Fruit fly (Drosophila melanogaster): ENCODE data around the gene CG43732.
A peak's percentile ranks its signal among the peaks of the same experiment; 100 is the strongest.

CG43732 gene

dm6 chr3R:18923802-18924635 lies 26.0 kb upstream of the CG43732 start:
- TF ChIP-seq Mnt (GFP tag; optimal IDR thresholded peaks at IDR 0.05): peak; percentile 53
- no peak for TF ChIP-seq CG33017 (tag; optimal IDR thresholded peaks at IDR 0.05)
- TF ChIP-seq kay (GFP tag; ENCODE audit: borderline replicate concordance): peak; percentile 97
- TF ChIP-seq CG7101 (tag; optimal IDR thresholded peaks at IDR 0.05): peak; percentile 1

dm6 chr3R:18924636-18924977 lies 25.4 kb upstream of the CG43732 start:
- TF ChIP-seq kay (GFP tag; ENCODE audit: borderline replicate concordance) (no peak), CG12768 (GFP tag; optimal IDR thresholded peaks at IDR 0.05) (no peak), CG11617 (GFP tag; optimal IDR thresholded peaks at IDR 0.05) (no peak), tj (GFP tag; optimal IDR thresholded peaks at IDR 0.05) (no peak), CG14711 (tag; optimal IDR thresholded peaks at IDR 0.05) (no peak), CG1620 (GFP tag; optimal IDR thresholded peaks at IDR 0.05) (no peak), CG33017 (tag; optimal IDR thresholded peaks at IDR 0.05) (no peak), cic (GFP tag; optimal IDR thresholded peaks at IDR 0.05) (no peak), Clk (GFP tag; optimal IDR thresholded peaks at IDR 0.05) (no peak), cnc (optimal IDR thresholded peaks at IDR 0.05) (no peak), Mnt (GFP tag; optimal IDR thresholded peaks at IDR 0.05) (no peak), Hr96 (GFP tag; optimal IDR thresholded peaks at IDR 0.05) (no peak), bab1 (GFP tag; optimal IDR thresholded peaks at IDR 0.05) (no peak), CG7101 (tag; optimal IDR thresholded peaks at IDR 0.05) (no peak), Crg-1 (GFP tag; optimal IDR thresholded peaks at IDR 0.05) (no peak), CG7045 (GFP tag; optimal IDR thresholded peaks at IDR 0.05) (no peak), pad (GFP tag; optimal IDR thresholded peaks at IDR 0.05) (no peak), CG5204 (GFP tag; optimal IDR thresholded peaks at IDR 0.05) (no peak)

- TF ChIP-seq CG7045 (GFP tag; optimal IDR thresholded peaks at IDR 0.05) (peak; percentile 18), CG1620 (GFP tag; optimal IDR thresholded peaks at IDR 0.05) (no peak), Mnt (GFP tag; optimal IDR thresholded peaks at IDR 0.05) (peak; percentile 37), bab1 (GFP tag; optimal IDR thresholded peaks at IDR 0.05) (no peak), cic (GFP tag; optimal IDR thresholded peaks at IDR 0.05) (peak; percentile 94), kay (GFP tag; ENCODE audit: borderline replicate concordance) (no peak), CG12768 (GFP tag; optimal IDR thresholded peaks at IDR 0.05) (no peak), CG5204 (GFP tag; optimal IDR thresholded peaks at IDR 0.05) (no peak), toe (GFP tag; optimal IDR thresholded peaks at IDR 0.05) (peak; percentile 10), CG11617 (GFP tag; optimal IDR thresholded peaks at IDR 0.05) (peak; percentile 25), ovo (GFP tag; optimal IDR thresholded peaks at IDR 0.05) (no peak), cnc (optimal IDR thresholded peaks at IDR 0.05) (no peak), Clk (GFP tag; optimal IDR thresholded peaks at IDR 0.05) (no peak), Crg-1 (GFP tag; optimal IDR thresholded peaks at IDR 0.05) (no peak), CG33017 (tag; optimal IDR thresholded peaks at IDR 0.05) (peak; percentile 16), tj (GFP tag; optimal IDR thresholded peaks at IDR 0.05) (no peak), Hr96 (GFP tag; optimal IDR thresholded peaks at IDR 0.05) (peak; percentile 21)
Observed at dm6 chr3R:18928346-18928917, 21.6 kb upstream of the CG43732 start, which contains the start of gene Mpc1. Gene Mpc1 (minus strand): TSS chr3R:18928659.

dm6 chr3R:18928918-18929705 lies 20.9 kb upstream of the CG43732 start, which contains the start of gene CG42613:
Gene CG42613 (plus strand): TSS chr3R:18929196.
- TF ChIP-seq pad (GFP tag; optimal IDR thresholded peaks at IDR 0.05) (no peak), CG7045 (GFP tag; optimal IDR thresholded peaks at IDR 0.05) (no peak), CG1620 (GFP tag; optimal IDR thresholded peaks at IDR 0.05) (no peak), kay (GFP tag; ENCODE audit: borderline replicate concordance) (peak; percentile 32), cic (GFP tag; optimal IDR thresholded peaks at IDR 0.05) (no peak)

dm6 chr3R:18931725-18932124 lies 18.3 kb upstream of the CG43732 start:
- TF ChIP-seq cnc (optimal IDR thresholded peaks at IDR 0.05) (no peak), Crg-1 (GFP tag; optimal IDR thresholded peaks at IDR 0.05) (no peak), Mnt (GFP tag; optimal IDR thresholded peaks at IDR 0.05) (no peak), kay (GFP tag; ENCODE audit: borderline replicate concordance) (peak; percentile 50), CG7101 (tag; optimal IDR thresholded peaks at IDR 0.05) (no peak), CG7045 (GFP tag; optimal IDR thresholded peaks at IDR 0.05) (no peak)

dm6 chr3R:18947307-18947706 lies 2.7 kb upstream of the CG43732 start:
- TF ChIP-seq CG14711 (tag; optimal IDR thresholded peaks at IDR 0.05) (no peak), ovo (GFP tag; optimal IDR thresholded peaks at IDR 0.05) (no peak), CG1620 (GFP tag; optimal IDR thresholded peaks at IDR 0.05) (no peak), cic (GFP tag; optimal IDR thresholded peaks at IDR 0.05) (no peak), tj (GFP tag; optimal IDR thresholded peaks at IDR 0.05) (no peak), CG12768 (GFP tag; optimal IDR thresholded peaks at IDR 0.05) (no peak), Hr96 (GFP tag; optimal IDR thresholded peaks at IDR 0.05) (no peak), pad (GFP tag; optimal IDR thresholded peaks at IDR 0.05) (no peak), CG11617 (GFP tag; optimal IDR thresholded peaks at IDR 0.05) (no peak), CG33017 (tag; optimal IDR thresholded peaks at IDR 0.05) (no peak), Clk (GFP tag; optimal IDR thresholded peaks at IDR 0.05) (no peak), CG7101 (tag; optimal IDR thresholded peaks at IDR 0.05) (no peak), cnc (optimal IDR thresholded peaks at IDR 0.05) (no peak)

All from whole organism, adult.